Worm (Caenorhabditis elegans) whole organism, L4 larva: ENCODE results near the gene nep-10.
"Not testable (repeated sequence)": the region's sequence is repeated elsewhere in the genome, so short reads cannot be mapped to it uniquely, and the experiment has no call there.

ENCODE experiments used
- ceh-28 ChIP-seq: fragments of 150-350 bp; optimal IDR thresholded peaks from 2 replicates; lab custom pipeline; 2014; ENCODE audit warnings: missing biosample characterization, missing genetic modification reagents, missing genetic modification characterization
- ceh-62 ChIP-seq: sonication (generic microtip); optimal IDR thresholded peaks from 2 replicates; lab custom pipeline; 2017; ENCODE audit warnings: missing biosample characterization, missing genetic modification characterization
- fkh-10 ChIP-seq: fragments of 150-350 bp; optimal IDR thresholded peaks from 2 replicates; lab custom pipeline; 2014; ENCODE audit warnings: missing biosample characterization, missing genetic modification reagents, missing genetic modification characterization
- pqm-1 ChIP-seq: sonication (generic microtip); optimal IDR thresholded peaks from 2 replicates; lab custom pipeline; 2017; ENCODE audit warnings: missing biosample characterization, missing genetic modification characterization
- unc-39 ChIP-seq: sonication (generic microtip); optimal IDR thresholded peaks from 2 replicates; lab custom pipeline; 2017; ENCODE audit warnings: missing biosample characterization, missing genetic modification characterization

DNA sequence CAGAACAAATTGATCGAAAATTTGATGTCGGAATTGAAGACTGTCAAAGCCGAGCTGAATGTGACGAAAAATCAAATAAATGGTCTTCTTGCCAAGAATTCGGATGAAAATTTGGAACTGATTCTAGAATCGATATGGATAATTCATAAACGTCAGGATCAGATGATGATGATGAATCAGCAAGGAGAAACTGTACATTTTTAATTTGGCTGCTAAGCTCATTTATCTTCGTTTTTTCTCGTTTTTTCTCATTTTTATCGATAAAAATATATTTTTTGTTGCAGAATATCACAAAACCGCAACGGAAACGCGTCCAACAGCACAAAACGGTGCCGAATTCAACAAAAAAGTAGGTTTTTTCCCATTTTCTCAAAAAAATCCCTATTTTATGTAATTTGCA lies 46.8 kb upstream of the nep-10 start, which contains the start of gene C16C8.14:
- TF ChIP-seq fkh-10; ceh-62 (tag; lab: Kevin White, UChicago); pqm-1 (tag; lab: Kevin White, UChicago); unc-39 (tag; lab: Kevin White, UChicago); ceh-28 (tag; lab: Kevin White, UChicago): not testable (repeated sequence)
